Fruit fly (Drosophila melanogaster) whole organism, embryonic: Measurements from ENCODE around the gene CG13862.

Experiments
- C15 ChIP-seq: fragments of 200-800 bp; sonication (Bioruptor generic); IDR thresholded peaks from 3 replicates; pipeline ENCODE4 v1.3.6; 2022; ENCODE audit warnings: missing biosample characterization, missing genetic modification characterization
- CG11085 ChIP-seq: fragments of 200-800 bp; sonication (Bioruptor generic); IDR thresholded peaks from 2 replicates; pipeline ENCODE4 v1.3.6; 2022; ENCODE audit warnings: missing biosample characterization, missing genetic modification characterization
- CG12155 ChIP-seq: fragments of 200-800 bp; sonication (Bioruptor generic); optimal IDR thresholded peaks from 3 replicates; lab custom pipeline; 2016; ENCODE audit warnings: missing biosample characterization, missing genetic modification characterization
- CG12391 ChIP-seq: fragments of 200-800 bp; sonication (Bioruptor generic); optimal IDR thresholded peaks from 3 replicates; lab custom pipeline; 2018; ENCODE audit warnings: missing biosample characterization, mild to moderate bottlenecking, missing genetic modification characterization, moderate library complexity
- CG13424 ChIP-seq: fragments of 200-800 bp; sonication (Bioruptor generic); optimal IDR thresholded peaks from 2 replicates; lab custom pipeline; 2019; ENCODE audit warnings: missing biosample characterization, mild to moderate bottlenecking, missing genetic modification characterization, moderate library complexity
- CG13775 ChIP-seq: fragments of 200-800 bp; sonication (Bioruptor generic); optimal IDR thresholded peaks from 3 replicates; lab custom pipeline; 2017; ENCODE audit warnings: missing biosample characterization, mild to moderate bottlenecking, missing genetic modification characterization
- CG15601 ChIP-seq: fragments of 200-800 bp; sonication (Bioruptor generic); optimal IDR thresholded peaks from 3 replicates; lab custom pipeline; 2019; ENCODE audit warnings: missing biosample characterization, mild to moderate bottlenecking, missing genetic modification characterization, moderate library complexity
- CG17359 ChIP-seq: fragments of 200-800 bp; sonication (Bioruptor generic); optimal IDR thresholded peaks from 3 replicates; lab custom pipeline; 2018; ENCODE audit warnings: missing biosample characterization, mild to moderate bottlenecking, missing genetic modification characterization, moderate library complexity
- CG33557 ChIP-seq: fragments of 200-800 bp; sonication (Bioruptor generic); optimal IDR thresholded peaks from 2 replicates; lab custom pipeline; 2019; ENCODE audit warnings: missing biosample characterization, mild to moderate bottlenecking, missing genetic modification characterization, moderate library complexity
- CG3847 ChIP-seq: fragments of 200-800 bp; sonication (Bioruptor generic); IDR thresholded peaks from 2 replicates; pipeline ENCODE4 v1.3.6; 2022; ENCODE audit warnings: missing biosample characterization, missing genetic modification characterization
- CG7839 ChIP-seq: fragments of 200-800 bp; sonication (Bioruptor generic); optimal IDR thresholded peaks from 3 replicates; lab custom pipeline; 2018; ENCODE audit warnings: missing biosample characterization, mild to moderate bottlenecking, missing genetic modification characterization, moderate library complexity
- CG8359 ChIP-seq: fragments of 200-800 bp; sonication (Bioruptor generic); optimal IDR thresholded peaks from 2 replicates; lab custom pipeline; 2017; ENCODE audit warnings: missing biosample characterization, mild to moderate bottlenecking, missing genetic modification characterization, borderline replicate concordance
- CG9437 ChIP-seq: fragments of 200-800 bp; sonication (Bioruptor generic); optimal IDR thresholded peaks from 2 replicates; lab custom pipeline; 2018; ENCODE audit warnings: missing biosample characterization, mild to moderate bottlenecking, missing genetic modification characterization
- D19A ChIP-seq: fragments of 200-800 bp; optimal IDR thresholded peaks from 3 replicates; lab custom pipeline; 2019; ENCODE audit warnings: missing biosample characterization, mild to moderate bottlenecking, missing genetic modification characterization, moderate library complexity
- Dad ChIP-seq: fragments of 200-800 bp; sonication (Bioruptor generic); optimal IDR thresholded peaks from 3 replicates; lab custom pipeline; 2016; ENCODE audit warnings: missing biosample characterization, missing genetic modification characterization
- Doc3 ChIP-seq: fragments of 200-800 bp; sonication (Bioruptor generic); IDR thresholded peaks from 3 replicates; pipeline ENCODE4 v1.3.6; 2022; ENCODE audit warnings: missing biosample characterization, missing genetic modification characterization; ENCODE audit not compliant: partially characterized antibody
- HLHmδ ChIP-seq: fragments of 200-800 bp; sonication (Bioruptor generic); optimal IDR thresholded peaks from 2 replicates; lab custom pipeline; 2018; ENCODE audit warnings: missing biosample characterization, mild to moderate bottlenecking, missing genetic modification characterization, moderate library complexity
- Hmx ChIP-seq: fragments of 200-800 bp; sonication (Bioruptor generic); optimal IDR thresholded peaks from 2 replicates; lab custom pipeline; 2016; ENCODE audit warnings: missing biosample characterization, missing genetic modification characterization
- Mad ChIP-seq: fragments of 200-800 bp; sonication (Bioruptor generic); optimal IDR thresholded peaks from 2 replicates; lab custom pipeline; 2016; ENCODE audit warnings: missing biosample characterization, missing genetic modification characterization
- Med ChIP-seq: fragments of 200-800 bp; sonication (Bioruptor generic); peaks from one replicate; lab custom pipeline; 2016; ENCODE audit warnings: missing biosample characterization, missing genetic modification characterization, mild to moderate bottlenecking, inconsistent platforms, moderate library complexity
- Mrtf ChIP-seq: fragments of 200-800 bp; sonication (Bioruptor generic); IDR thresholded peaks from 3 replicates; pipeline ENCODE4 v1.3.6; 2022; ENCODE audit warnings: missing biosample characterization, missing genetic modification characterization
- NC2β ChIP-seq: fragments of 200-800 bp; sonication (Bioruptor generic); optimal IDR thresholded peaks from 2 replicates; lab custom pipeline; 2016; ENCODE audit warnings: missing biosample characterization, missing genetic modification characterization
- Nf-YC ChIP-seq: fragments of 200-800 bp; optimal IDR thresholded peaks from 3 replicates; lab custom pipeline; 2019; ENCODE audit warnings: missing biosample characterization, mild to moderate bottlenecking, missing genetic modification characterization, moderate library complexity
- NfI ChIP-seq: fragments of 200-800 bp; sonication (Bioruptor generic); optimal IDR thresholded peaks from 3 replicates; lab custom pipeline; 2018; ENCODE audit warnings: missing biosample characterization, mild to moderate bottlenecking, missing genetic modification characterization, moderate library complexity
- Pdp1 ChIP-seq, 2 experiments: fragments of 200-800 bp; sonication (Bioruptor generic); optimal IDR thresholded peaks; 3 replicates each; lab custom pipeline; 2016; ENCODE audit warnings: missing biosample characterization in 2 of 2, missing genetic modification characterization in 2 of 2, mild to moderate bottlenecking in 1 of 2, moderate library complexity in 1 of 2
- Side ChIP-seq: fragments of 200-800 bp; sonication (Bioruptor generic); optimal IDR thresholded peaks from 2 replicates; lab custom pipeline; 2016; ENCODE audit warnings: missing biosample characterization, missing genetic modification characterization
- Ssrp ChIP-seq: fragments of 200-800 bp; sonication (Bioruptor generic); optimal IDR thresholded peaks from 2 replicates; lab custom pipeline; 2018; ENCODE audit warnings: missing biosample characterization, mild to moderate bottlenecking, missing genetic modification characterization, moderate library complexity
- Stat92E ChIP-seq, 3 experiments: fragments of >200 bp in 2 of 3; fragments of 200-800 bp in 1 of 3; sonication (Bioruptor generic) in 1 of 3; optimal IDR thresholded peaks; 2 replicates each; lab custom pipeline; 2017 to 2019; ENCODE audit warnings: missing biosample characterization in 3 of 3, missing genetic modification characterization in 3 of 3, mild to moderate bottlenecking in 1 of 3, moderate library complexity in 1 of 3
- amos ChIP-seq: fragments of 200-800 bp; sonication (Bioruptor generic); IDR thresholded peaks from 2 replicates; pipeline ENCODE4 v1.3.6; 2022; ENCODE audit warnings: missing biosample characterization, missing genetic modification characterization; ENCODE audit not compliant: partially characterized antibody
- ara ChIP-seq: fragments of 200-800 bp; sonication (Bioruptor generic); IDR thresholded peaks from 2 replicates; pipeline ENCODE4 v1.3.6; 2022; ENCODE audit warnings: missing biosample characterization, missing genetic modification characterization
- ash1 ChIP-seq: fragments of 200-800 bp; sonication (Bioruptor generic); optimal IDR thresholded peaks from 2 replicates; lab custom pipeline; 2018; ENCODE audit warnings: missing biosample characterization, mild to moderate bottlenecking, missing genetic modification characterization
- ato ChIP-seq: fragments of 200-800 bp; sonication (Bioruptor generic); IDR thresholded peaks from 2 replicates; pipeline ENCODE4 v1.3.6; 2022; ENCODE audit warnings: missing biosample characterization, missing genetic modification characterization; ENCODE audit not compliant: partially characterized antibody
- btn ChIP-seq: fragments of 200-800 bp; sonication (Bioruptor generic); optimal IDR thresholded peaks from 2 replicates; lab custom pipeline; 2016; ENCODE audit warnings: missing biosample characterization, missing genetic modification characterization
- chinmo ChIP-seq: fragments of 200-800 bp; sonication (Bioruptor generic); IDR thresholded peaks from 4 replicates; pipeline ENCODE4 v1.3.6; 2022; ENCODE audit warnings: missing biosample characterization, missing genetic modification characterization; ENCODE audit not compliant: partially characterized antibody
- crol ChIP-seq: fragments of 200-800 bp; sonication (Bioruptor generic); IDR thresholded peaks from 2 replicates; pipeline ENCODE4 v1.3.6; 2022; ENCODE audit warnings: missing biosample characterization, missing genetic modification characterization
- crp ChIP-seq, 2 experiments: fragments of 200-800 bp; sonication (Bioruptor generic); optimal IDR thresholded peaks; 2 replicates in 1 of 2; 3 replicates in 1 of 2; lab custom pipeline; 2017; ENCODE audit warnings: missing biosample characterization in 2 of 2, missing genetic modification characterization in 2 of 2, mild to moderate bottlenecking in 1 of 2, moderate library complexity in 1 of 2
- da ChIP-seq: fragments of 200-800 bp; sonication (Bioruptor generic); optimal IDR thresholded peaks from 2 replicates; lab custom pipeline; 2016; ENCODE audit warnings: missing biosample characterization, missing genetic modification characterization
- exex ChIP-seq: fragments of 200-800 bp; sonication (Bioruptor generic); optimal IDR thresholded peaks from 4 replicates; lab custom pipeline; 2018; ENCODE audit warnings: missing biosample characterization, mild to moderate bottlenecking, missing genetic modification characterization, moderate library complexity
- fu2 ChIP-seq: fragments of 200-800 bp; sonication (Bioruptor generic); optimal IDR thresholded peaks from 2 replicates; lab custom pipeline; 2016; ENCODE audit warnings: missing biosample characterization, missing genetic modification characterization
- hkb ChIP-seq, 2 experiments: fragments of 200-800 bp in 1 of 2; fragments of >200 bp in 1 of 2; sonication (Bioruptor generic) in 1 of 2; IDR thresholded peaks in 1 of 2; optimal IDR thresholded peaks in 1 of 2; 2 replicates each; pipeline versions ENCODE4 v1.3.6 to Lab custom; 2017 to 2022; ENCODE audit warnings: missing biosample characterization in 1 of 2, missing genetic modification characterization in 1 of 2
- kni ChIP-seq: fragments of 200-800 bp; sonication (Bioruptor generic); optimal IDR thresholded peaks from 3 replicates; lab custom pipeline; 2017; ENCODE audit warnings: mild to moderate bottlenecking, missing biosample characterization, missing genetic modification reagents, missing genetic modification characterization
- onecut ChIP-seq: fragments of 200-800 bp; sonication (Bioruptor generic); IDR thresholded peaks from 2 replicates; pipeline ENCODE4 v1.3.6; 2022; ENCODE audit warnings: missing biosample characterization, missing genetic modification characterization
- psq ChIP-seq: fragments of 200-800 bp; sonication (Bioruptor generic); optimal IDR thresholded peaks from 2 replicates; lab custom pipeline; 2017; ENCODE audit warnings: missing biosample characterization, missing genetic modification characterization
- sd ChIP-seq: fragments of 200-800 bp; sonication (Bioruptor generic); optimal IDR thresholded peaks from 3 replicates; lab custom pipeline; 2018; ENCODE audit warnings: missing biosample characterization, mild to moderate bottlenecking, missing genetic modification characterization, moderate library complexity
- tap ChIP-seq: fragments of 200-800 bp; optimal IDR thresholded peaks from 3 replicates; lab custom pipeline; 2019; ENCODE audit warnings: missing biosample characterization, mild to moderate bottlenecking, missing genetic modification characterization, moderate library complexity
- tna ChIP-seq: fragments of 200-800 bp; sonication (Bioruptor generic); IDR thresholded peaks from 2 replicates; pipeline ENCODE4 v1.3.6; 2022; ENCODE audit warnings: missing biosample characterization, missing genetic modification characterization; ENCODE audit not compliant: partially characterized antibody
- vvl ChIP-seq: fragments of 200-800 bp; sonication (Bioruptor generic); IDR thresholded peaks from 2 replicates; pipeline ENCODE4 v1.3.6; 2022; ENCODE audit warnings: missing biosample characterization, missing genetic modification characterization

Gene CG13862

dm6 chr3R:22362218-22362907 lies 30.6 kb downstream of the CG13862 start, which contains the start of the genes JMJD6, CG7071 and Muted (continued):
- TF ChIP-seq Stat92E (GFP tag; optimal IDR thresholded peaks at IDR 0.05; lab: Kevin White, UChicago) = peak in 1 of 3 experiments; percentile 22
- peak; percentile 84 for TF ChIP-seq CG11085
- TF ChIP-seq CG3847 (GFP tag; lab: Robert Waterston, UW) = peak; percentile 95
- peak; percentile 58; the same call in 1 of the 2 replicates for TF ChIP-seq ato
- peak; percentile 34 for TF ChIP-seq da (GFP tag; lab: Kevin White, UChicago)
- peak; percentile 79 for TF ChIP-seq Side (GFP tag; lab: Kevin White, UChicago)
- peak; percentile 81 for TF ChIP-seq psq (GFP tag; lab: Kevin White, UChicago)
- peak; percentile 85 for TF ChIP-seq fu2
- TF ChIP-seq crp (GFP tag; optimal IDR thresholded peaks at IDR 0.05; lab: Kevin White, UChicago) = peak; percentile 50 to 86
- peak; percentile 74 for TF ChIP-seq C15 (GFP tag; lab: Robert Waterston, UW)
- TF ChIP-seq CG33557 (GFP tag; lab: Kevin White, UChicago) = peak; percentile 89
- TF ChIP-seq kni (GFP tag; lab: Kevin White, UChicago) = peak; percentile 84
- TF ChIP-seq Mrtf = peak; percentile 82
- TF ChIP-seq CG13424 = peak; percentile 96
- TF ChIP-seq CG12155 (GFP tag; lab: Kevin White, UChicago) = peak; percentile 93
- TF ChIP-seq Doc3 (GFP tag; lab: Robert Waterston, UW) = peak; percentile 89
- peak; percentile 78 for TF ChIP-seq Nf-YC (tag; lab: Kevin White, UChicago)
- TF ChIP-seq amos = peak; percentile 69
- peak; percentile 84 for TF ChIP-seq NC2β (GFP tag; lab: Kevin White, UChicago)
- peak; percentile 85 for TF ChIP-seq CG7839 (tag; lab: Kevin White, UChicago)
- TF ChIP-seq Mad (GFP tag; lab: Kevin White, UChicago) = peak; percentile 83
- peak; percentile 86 for TF ChIP-seq ara (GFP tag; lab: Robert Waterston, UW)
- peak; percentile 73 for TF ChIP-seq Hmx (GFP tag; lab: Kevin White, UChicago)
- TF ChIP-seq Pdp1 (GFP tag; optimal IDR thresholded peaks at IDR 0.05; lab: Kevin White, UChicago) = peak; percentile 81 to 91
- TF ChIP-seq D19A (tag; lab: Kevin White, UChicago) = peak; percentile 70
- TF ChIP-seq sd (tag; lab: Kevin White, UChicago) = peak; percentile 73
- TF ChIP-seq hkb (optimal IDR thresholded peaks at IDR 0.05; lab: Kevin White, UChicago) = peak; percentile 58
- TF ChIP-seq hkb (GFP tag; IDR thresholded peaks at IDR 0.05; lab: Robert Waterston, UW) = peak; percentile 90
- TF ChIP-seq exex (tag; lab: Kevin White, UChicago) = peak; percentile 77
- peak; percentile 90 for TF ChIP-seq CG17359
- TF ChIP-seq ash1 (GFP tag; lab: Kevin White, UChicago) = peak; percentile 44
- TF ChIP-seq chinmo (GFP tag; lab: Robert Waterston, UW) = no peak
- peak; percentile 72 for TF ChIP-seq onecut (GFP tag; lab: Robert Waterston, UW)
- peak; percentile 97 for TF ChIP-seq CG12391 (tag; lab: Kevin White, UChicago)
- no peak for TF ChIP-seq crol (GFP tag; lab: Robert Waterston, UW)
- peak; percentile 88 for TF ChIP-seq Ssrp (tag; lab: Kevin White, UChicago)
- peak; percentile 42; the same call in 1 of the 2 replicates for TF ChIP-seq tna (GFP tag; lab: Robert Waterston, UW)
- no peak for TF ChIP-seq HLHmδ (GFP tag; lab: Kevin White, UChicago)
- peak; percentile 15 for TF ChIP-seq btn (GFP tag; lab: Kevin White, UChicago)
- TF ChIP-seq Med (GFP tag; lab: Kevin White, UChicago) = peak; percentile 98
- peak; percentile 44 for TF ChIP-seq CG8359 (GFP tag; lab: Kevin White, UChicago)
- TF ChIP-seq vvl (GFP tag; lab: Robert Waterston, UW) = peak; percentile 94
- peak; percentile 88 for TF ChIP-seq CG15601
- TF ChIP-seq NfI (GFP tag; lab: Kevin White, UChicago) = peak; percentile 95
- TF ChIP-seq tap (tag; lab: Kevin White, UChicago) = peak; percentile 67
- TF ChIP-seq Dad = peak; percentile 74
- TF ChIP-seq CG9437 (GFP tag; lab: Kevin White, UChicago) = peak; percentile 79
- peak; percentile 94 for TF ChIP-seq CG13775 (GFP tag; lab: Kevin White, UChicago)
